Fruit fly (Drosophila melanogaster) whole organism, prepupa: ENCODE measurements around the gene Mgat4a.

Source experiments
- Blimp-1 ChIP-seq: fragments of 200-800 bp; sonication (Bioruptor generic); optimal IDR thresholded peaks from 3 replicates; lab custom pipeline; 2017; ENCODE audit warnings: missing biosample characterization, missing genetic modification characterization, mild to moderate bottlenecking, moderate library complexity, missing genetic modification reagents
- CG10631 ChIP-seq: fragments of 200-800 bp; sonication (Bioruptor generic); optimal IDR thresholded peaks from 2 replicates; lab custom pipeline; 2016; ENCODE audit warnings: missing biosample characterization, missing genetic modification characterization
- CG10669 ChIP-seq: fragments of 200-800 bp; sonication (Bioruptor generic); optimal IDR thresholded peaks from 3 replicates; lab custom pipeline; 2018; ENCODE audit warnings: missing biosample characterization, mild to moderate bottlenecking, missing genetic modification characterization, moderate library complexity
- CG11762 ChIP-seq: fragments of 200-800 bp; sonication (Bioruptor generic); optimal IDR thresholded peaks from 3 replicates; lab custom pipeline; 2016; ENCODE audit warnings: missing biosample characterization, missing genetic modification characterization; ENCODE audit not compliant: insufficient read depth
- CG11902 ChIP-seq: fragments of 200-800 bp; sonication (Bioruptor generic); optimal IDR thresholded peaks from 3 replicates; lab custom pipeline; 2016; ENCODE audit warnings: missing biosample characterization, missing genetic modification characterization
- CG15336 ChIP-seq: fragments of 200-800 bp; sonication (Bioruptor generic); IDR thresholded peaks from 2 replicates; pipeline ENCODE4 v1.3.6; 2022; ENCODE audit warnings: missing biosample characterization, missing genetic modification characterization
- CG31627 ChIP-seq: fragments of 200-800 bp; sonication (Bioruptor generic); optimal IDR thresholded peaks from 3 replicates; lab custom pipeline; 2016; ENCODE audit warnings: missing biosample characterization, missing genetic modification characterization
- CG32006 ChIP-seq: fragments of 200-800 bp; sonication (Bioruptor generic); optimal IDR thresholded peaks from 3 replicates; lab custom pipeline; 2017; ENCODE audit warnings: missing biosample characterization, mild to moderate bottlenecking, missing genetic modification characterization
- CG34406 ChIP-seq: fragments of 200-800 bp; sonication (Bioruptor generic); optimal IDR thresholded peaks from 3 replicates; lab custom pipeline; 2016; ENCODE audit warnings: missing biosample characterization, missing genetic modification characterization
- CG4318 ChIP-seq: fragments of 200-800 bp; sonication (Bioruptor generic); optimal IDR thresholded peaks from 3 replicates; lab custom pipeline; 2017; ENCODE audit warnings: missing biosample characterization, mild to moderate bottlenecking, missing genetic modification characterization
- CG6276 ChIP-seq: fragments of 200-800 bp; sonication (Bioruptor generic); optimal IDR thresholded peaks from 2 replicates; lab custom pipeline; 2017; ENCODE audit warnings: missing biosample characterization, mild to moderate bottlenecking, missing genetic modification characterization
- CG6792 ChIP-seq: fragments of 200-800 bp; sonication (Bioruptor generic); optimal IDR thresholded peaks from 3 replicates; lab custom pipeline; 2016; ENCODE audit warnings: missing biosample characterization, missing genetic modification characterization
- CG6808 ChIP-seq: fragments of 200-800 bp; sonication (Bioruptor generic); optimal IDR thresholded peaks from 3 replicates; lab custom pipeline; 2017; ENCODE audit warnings: missing biosample characterization, missing genetic modification characterization, mild to moderate bottlenecking, moderate library complexity, missing genetic modification reagents
- CG7368 ChIP-seq: fragments of 200-800 bp; sonication (Bioruptor generic); optimal IDR thresholded peaks from 3 replicates; lab custom pipeline; 2016; ENCODE audit warnings: missing biosample characterization, missing genetic modification characterization
- CG8119 ChIP-seq: fragments of 200-800 bp; sonication (Bioruptor generic); IDR thresholded peaks from 3 replicates; pipeline ENCODE4 v1.3.6; 2022; ENCODE audit warnings: missing biosample characterization, missing genetic modification characterization
- CG8319 ChIP-seq: fragments of 200-800 bp; sonication (Bioruptor generic); optimal IDR thresholded peaks from 3 replicates; lab custom pipeline; 2016; ENCODE audit warnings: missing biosample characterization, missing genetic modification characterization
- Eip75B ChIP-seq: fragments of 200-800 bp; sonication (Bioruptor generic); optimal IDR thresholded peaks from 3 replicates; lab custom pipeline; 2016; ENCODE audit warnings: missing biosample characterization, missing genetic modification characterization
- Eip78C ChIP-seq: fragments of 200-800 bp; sonication (Bioruptor generic); peaks from one replicate; lab custom pipeline; 2016; ENCODE audit warnings: missing biosample characterization, missing genetic modification characterization
- Eip93F ChIP-seq: fragments of 200-800 bp; sonication (Bioruptor generic); optimal IDR thresholded peaks from 2 replicates; lab custom pipeline; 2016; ENCODE audit warnings: missing biosample characterization, mild to moderate bottlenecking, missing genetic modification characterization
- Ets21C ChIP-seq: fragments of 200-800 bp; sonication (Bioruptor generic); optimal IDR thresholded peaks from 3 replicates; lab custom pipeline; 2016; ENCODE audit warnings: missing biosample characterization, missing genetic modification characterization
- Ets96B ChIP-seq: fragments of 200-800 bp; optimal IDR thresholded peaks from 2 replicates; lab custom pipeline; 2019; ENCODE audit warnings: missing biosample characterization, mild to moderate bottlenecking, missing genetic modification characterization, moderate library complexity
- Gug ChIP-seq: fragments of 200-800 bp; sonication (Bioruptor generic); IDR thresholded peaks from 2 replicates; pipeline ENCODE4 v1.3.6; 2022; ENCODE audit warnings: missing biosample characterization, missing genetic modification characterization
- Hr38 ChIP-seq: sonication (Bioruptor generic); optimal IDR thresholded peaks from 2 replicates; lab custom pipeline; 2016; ENCODE audit warnings: missing biosample characterization, missing genetic modification characterization
- Hr39 ChIP-seq: fragments of 200-800 bp; sonication (Bioruptor generic); optimal IDR thresholded peaks from 2 replicates; lab custom pipeline; 2016; ENCODE audit warnings: missing biosample characterization, missing genetic modification characterization
- Hr4 ChIP-seq: fragments of 200-800 bp; sonication (Bioruptor generic); optimal IDR thresholded peaks from 3 replicates; lab custom pipeline; 2016; ENCODE audit warnings: missing biosample characterization, missing genetic modification characterization
- Lpt ChIP-seq: fragments of 200-800 bp; sonication (Bioruptor generic); optimal IDR thresholded peaks from 3 replicates; lab custom pipeline; 2016; ENCODE audit warnings: missing biosample characterization, missing genetic modification characterization
- Met ChIP-seq: fragments of 200-800 bp; sonication (Bioruptor generic); optimal IDR thresholded peaks from 3 replicates; lab custom pipeline; 2016; ENCODE audit warnings: missing biosample characterization, missing genetic modification characterization
- Sox102F ChIP-seq: fragments of 200-800 bp; sonication (Bioruptor generic); optimal IDR thresholded peaks from 2 replicates; lab custom pipeline; 2016; ENCODE audit warnings: missing biosample characterization, mild to moderate bottlenecking, missing genetic modification characterization
- Sox14 ChIP-seq: fragments of 200-800 bp; sonication (Bioruptor generic); optimal IDR thresholded peaks from 3 replicates; lab custom pipeline; 2016; ENCODE audit warnings: missing biosample characterization, missing genetic modification characterization
- achi ChIP-seq: fragments of 200-800 bp; sonication (Bioruptor generic); optimal IDR thresholded peaks from 3 replicates; lab custom pipeline; 2016; ENCODE audit warnings: missing biosample characterization, missing genetic modification characterization
- acj6 ChIP-seq: fragments of 200-800 bp; sonication (Bioruptor generic); optimal IDR thresholded peaks from 3 replicates; lab custom pipeline; 2016; ENCODE audit warnings: missing biosample characterization, missing genetic modification characterization
- cyc ChIP-seq: fragments of 200-800 bp; sonication (Bioruptor generic); optimal IDR thresholded peaks from 3 replicates; lab custom pipeline; 2016; ENCODE audit warnings: missing biosample characterization, missing genetic modification characterization
- dac ChIP-seq: fragments of 200-800 bp; sonication (Bioruptor generic); optimal IDR thresholded peaks from 2 replicates; lab custom pipeline; 2017; ENCODE audit warnings: missing biosample characterization, mild to moderate bottlenecking, missing genetic modification characterization
- dsx ChIP-seq: fragments of 200-800 bp; optimal IDR thresholded peaks from 3 replicates; lab custom pipeline; 2019; ENCODE audit warnings: missing biosample characterization, mild to moderate bottlenecking, missing genetic modification characterization, moderate library complexity; ENCODE audit not compliant: poor library complexity, severe bottlenecking
- esn ChIP-seq: fragments of 200-800 bp; sonication (Bioruptor generic); optimal IDR thresholded peaks from 2 replicates; lab custom pipeline; 2016; ENCODE audit warnings: missing biosample characterization, mild to moderate bottlenecking, missing genetic modification characterization, moderate library complexity
- fd59A ChIP-seq: fragments of 200-800 bp; sonication (Bioruptor generic); optimal IDR thresholded peaks from 2 replicates; lab custom pipeline; 2017; ENCODE audit warnings: missing biosample characterization, mild to moderate bottlenecking, missing genetic modification characterization, missing genetic modification reagents
- fd85E ChIP-seq: fragments of 200-800 bp; sonication (Bioruptor generic); optimal IDR thresholded peaks from 3 replicates; lab custom pipeline; 2016; ENCODE audit warnings: missing biosample characterization, missing genetic modification characterization
- lz ChIP-seq: fragments of 200-800 bp; sonication (Bioruptor generic); optimal IDR thresholded peaks from 3 replicates; lab custom pipeline; 2016; ENCODE audit warnings: missing biosample characterization, missing genetic modification characterization
- net ChIP-seq: fragments of 200-800 bp; sonication (Bioruptor generic); optimal IDR thresholded peaks from 3 replicates; lab custom pipeline; 2016; ENCODE audit warnings: missing biosample characterization, missing genetic modification characterization
- pdm3 ChIP-seq: fragments of 200-800 bp; sonication (Bioruptor generic); optimal IDR thresholded peaks from 3 replicates; lab custom pipeline; 2016; ENCODE audit warnings: missing biosample characterization, missing genetic modification characterization
- salr ChIP-seq, 2 experiments: fragments of 200-800 bp; sonication (Bioruptor generic); optimal IDR thresholded peaks; 3 replicates each; lab custom pipeline; 2016 to 2018; ENCODE audit warnings: missing biosample characterization in 2 of 2, missing genetic modification characterization in 2 of 2, mild to moderate bottlenecking in 1 of 2
- spab ChIP-seq: fragments of 200-800 bp; sonication (Bioruptor generic); optimal IDR thresholded peaks from 2 replicates; lab custom pipeline; 2017; ENCODE audit warnings: missing biosample characterization, mild to moderate bottlenecking, missing genetic modification characterization, missing genetic modification reagents
- ss ChIP-seq, 2 experiments: fragments of 200-800 bp; sonication (Bioruptor generic); optimal IDR thresholded peaks; 2 replicates in 1 of 2; 3 replicates in 1 of 2; lab custom pipeline; 2017 to 2018; ENCODE audit warnings: mild to moderate bottlenecking in 2 of 2, missing biosample characterization in 2 of 2, missing genetic modification characterization in 2 of 2, moderate library complexity in 1 of 2
- topi ChIP-seq: fragments of 200-800 bp; sonication (Bioruptor generic); optimal IDR thresholded peaks from 3 replicates; lab custom pipeline; 2016; ENCODE audit warnings: missing biosample characterization, missing genetic modification characterization
- vri ChIP-seq: fragments of 200-800 bp; sonication (Bioruptor generic); optimal IDR thresholded peaks from 3 replicates; lab custom pipeline; 2016; ENCODE audit warnings: missing biosample characterization, mild to moderate bottlenecking, missing genetic modification characterization

The Mgat4a gene

dm6 chr3L:14759097-14759795 lies 2.6 kb upstream of the Mgat4a start (continued):
- peak; percentile 99 for TF ChIP-seq achi (GFP tag; lab: Kevin White, UChicago)
- peak; percentile 100 for TF ChIP-seq CG10631 (GFP tag; lab: Kevin White, UChicago)
- peak; percentile 100 for TF ChIP-seq CG15336 (GFP tag; lab: Robert Waterston, UW)
- peak; percentile 100 for TF ChIP-seq Eip75B
- TF ChIP-seq Blimp-1 (GFP tag; lab: Kevin White, UChicago): peak; percentile 97
- TF ChIP-seq CG34406 (GFP tag; lab: Kevin White, UChicago): peak; percentile 100
- TF ChIP-seq lz (GFP tag; lab: Kevin White, UChicago): peak; percentile 99
- peak; percentile 99 for TF ChIP-seq dsx (GFP tag; lab: Kevin White, UChicago)
- TF ChIP-seq CG11902 (GFP tag; lab: Kevin White, UChicago): peak; percentile 99
- TF ChIP-seq CG6792: peak; percentile 99
- peak; percentile 99 for TF ChIP-seq CG6808
- TF ChIP-seq CG8319 (GFP tag; lab: Kevin White, UChicago): peak; percentile 99
- peak; percentile 100 for TF ChIP-seq esn (GFP tag; lab: Kevin White, UChicago)
- TF ChIP-seq CG11762 (GFP tag; lab: Kevin White, UChicago): peak; percentile 100
- TF ChIP-seq Lpt: peak; percentile 100
- peak; percentile 100 for TF ChIP-seq spab
- peak; percentile 100 for TF ChIP-seq net (GFP tag; lab: Kevin White, UChicago)
- TF ChIP-seq Gug: peak; percentile 100
- TF ChIP-seq cyc: peak; percentile 99
- peak; percentile 100 for TF ChIP-seq Eip78C (GFP tag; lab: Kevin White, UChicago)
- TF ChIP-seq Hr39 (GFP tag; lab: Kevin White, UChicago): peak; percentile 99
- TF ChIP-seq, all 60 proteins: peak for 60

dm6 chr3L:14759984-14760626 lies 1.7 kb upstream of the Mgat4a start:
- peak; percentile 14 for TF ChIP-seq Ets21C (GFP tag; lab: Kevin White, UChicago)
- no peak for TF ChIP-seq Hr38 (GFP tag; lab: Kevin White, UChicago)
- no peak for TF ChIP-seq Eip93F (GFP tag; lab: Kevin White, UChicago)
- TF ChIP-seq net (GFP tag; lab: Kevin White, UChicago): peak; percentile 27
- peak; percentile 49 for TF ChIP-seq topi (GFP tag; lab: Kevin White, UChicago)
- TF ChIP-seq esn (GFP tag; lab: Kevin White, UChicago): peak; percentile 65
- TF ChIP-seq Sox102F (GFP tag; lab: Kevin White, UChicago): peak; percentile 63
- TF ChIP-seq Ets96B (tag; lab: Kevin White, UChicago): peak; percentile 6
- TF ChIP-seq CG10631 (GFP tag; lab: Kevin White, UChicago): peak; percentile 20
- TF ChIP-seq salr (GFP tag; optimal IDR thresholded peaks at IDR 0.05; lab: Kevin White, UChicago): no peak
- peak; percentile 58 for TF ChIP-seq Sox14 (GFP tag; lab: Kevin White, UChicago)
- TF ChIP-seq CG31627 (GFP tag; lab: Kevin White, UChicago): peak; percentile 59
- TF ChIP-seq CG6276 (GFP tag; lab: Kevin White, UChicago): peak; percentile 67
- TF ChIP-seq fd59A (GFP tag; lab: Kevin White, UChicago): no peak
- peak; percentile 55 for TF ChIP-seq Hr39 (GFP tag; lab: Kevin White, UChicago)
- no peak for TF ChIP-seq CG8319 (GFP tag; lab: Kevin White, UChicago)
- peak; percentile 45; the same call in 1 of the 2 replicates for TF ChIP-seq Gug
- TF ChIP-seq acj6: peak; percentile 49
- peak; percentile 72 for TF ChIP-seq Met (GFP tag; lab: Kevin White, UChicago)
- no peak for TF ChIP-seq dsx (GFP tag; lab: Kevin White, UChicago)
- TF ChIP-seq vri: peak; percentile 45
- TF ChIP-seq CG34406 (GFP tag; lab: Kevin White, UChicago): peak; percentile 36
- peak; percentile 6 for TF ChIP-seq CG10669 (GFP tag; lab: Kevin White, UChicago)
- TF ChIP-seq CG7368: peak; percentile 9
- TF ChIP-seq achi (GFP tag; lab: Kevin White, UChicago): peak; percentile 29
- TF ChIP-seq CG6792: peak; percentile 43
- peak; percentile 48 for TF ChIP-seq cyc
- TF ChIP-seq lz (GFP tag; lab: Kevin White, UChicago): peak; percentile 59
- peak; percentile 77 for TF ChIP-seq Hr4
- peak; percentile 46 for TF ChIP-seq dac (GFP tag; lab: Kevin White, UChicago)
- no peak for TF ChIP-seq CG4318
- TF ChIP-seq pdm3 (GFP tag; lab: Kevin White, UChicago): peak; percentile 65
- no peak for TF ChIP-seq ss (GFP tag; optimal IDR thresholded peaks at IDR 0.05; lab: Kevin White, UChicago)
- TF ChIP-seq CG6808: no peak
- peak; percentile 63; the same call in 2 of the 3 replicates for TF ChIP-seq CG8119
- TF ChIP-seq CG32006 (GFP tag; lab: Kevin White, UChicago): peak; percentile 55
- peak; percentile 87 for TF ChIP-seq Eip78C (GFP tag; lab: Kevin White, UChicago)
- TF ChIP-seq fd85E (GFP tag; lab: Kevin White, UChicago): no peak
